Worm (Caenorhabditis elegans) whole organism, L1 larva: ENCODE data around the gene unc-1.

ENCODE experiments used
- Y116A8C.19 ChIP-seq: sonication (generic microtip); optimal IDR thresholded peaks from 2 replicates; lab custom pipeline; 2016; ENCODE audit warnings: missing compliant biosample characterization, missing genetic modification characterization, borderline replicate concordance
- aha-1 ChIP-seq: fragments of 150-350 bp; optimal IDR thresholded peaks from 2 replicates; lab custom pipeline; 2014; ENCODE audit warnings: missing biosample characterization, missing genetic modification characterization
- alr-1 ChIP-seq: fragments of 200-800 bp; sonication (Bioruptor generic); optimal IDR thresholded peaks from 2 replicates; lab custom pipeline; 2018; ENCODE audit warnings: borderline replicate concordance, mild to moderate bottlenecking, missing genetic modification characterization, missing compliant biosample characterization
- aly-2 ChIP-seq: fragments of 150-350 bp; optimal IDR thresholded peaks from 2 replicates; lab custom pipeline; 2014; ENCODE audit warnings: missing biosample characterization, missing genetic modification characterization
- ama-1 ChIP-seq: fragments of 150-350 bp; optimal IDR thresholded peaks from 2 replicates; lab custom pipeline; 2014
- ceh-88 ChIP-seq: fragments of 200-800 bp; sonication (Bioruptor generic); IDR thresholded peaks from 2 replicates; pipeline ENCODE4 v1.3.6; 2022; ENCODE audit warnings: missing genetic modification characterization, missing compliant biosample characterization
- ces-1 ChIP-seq: fragments of 150-350 bp; optimal IDR thresholded peaks from 2 replicates; lab custom pipeline; 2014; ENCODE audit warnings: missing biosample characterization, missing genetic modification reagents, missing genetic modification characterization
- dsc-1 ChIP-seq: sonication (generic microtip); optimal IDR thresholded peaks from 2 replicates; lab custom pipeline; 2016; ENCODE audit warnings: mild to moderate bottlenecking, missing genetic modification characterization, missing compliant biosample characterization
- efl-1 ChIP-seq, 4 experiments: fragments of 150-350 bp; optimal IDR thresholded peaks in 3 of 4; peaks in 1 of 4; 1 replicate in 1 of 4; 2 replicates in 3 of 4; lab custom pipeline; 2014; ENCODE audit warnings: missing biosample characterization in 2 of 4, missing genetic modification characterization in 2 of 4, missing genetic modification reagents in 2 of 4
- efl-3 ChIP-seq: fragments of 200-800 bp; sonication (Bioruptor generic); optimal IDR thresholded peaks from 2 replicates; lab custom pipeline; 2018; ENCODE audit warnings: mild to moderate bottlenecking, missing genetic modification characterization, missing compliant biosample characterization
- egl-13 ChIP-seq: sonication (generic microtip); optimal IDR thresholded peaks from 2 replicates; lab custom pipeline; 2016; ENCODE audit warnings: missing genotype, missing genetic modification reagents, missing genetic modification characterization, missing compliant biosample characterization
- egl-27 ChIP-seq, 2 experiments: fragments of 150-350 bp in 1 of 2; sonication (generic microtip); optimal IDR thresholded peaks; 3 replicates each; lab custom pipeline; 2017 to 2018; ENCODE audit warnings: missing biosample characterization in 2 of 2, missing genetic modification characterization in 2 of 2, missing genetic modification reagents in 2 of 2
- elt-3 ChIP-seq, 6 experiments: fragments of 150-350 bp in 1 of 6; sonication (generic microtip); optimal IDR thresholded peaks; 2 replicates each; lab custom pipeline; 2017 to 2018; ENCODE audit warnings: missing biosample characterization in 6 of 6, missing genetic modification characterization in 6 of 6, inconsistent platforms in 1 of 6
- fkh-10 ChIP-seq: sonication (generic microtip); optimal IDR thresholded peaks from 2 replicates; lab custom pipeline; 2017; ENCODE audit warnings: missing biosample characterization, missing genetic modification reagents, missing genetic modification characterization
- fkh-4 ChIP-seq: sonication (generic microtip); optimal IDR thresholded peaks from 2 replicates; lab custom pipeline; 2016; ENCODE audit warnings: missing compliant biosample characterization, missing genetic modification characterization, borderline replicate concordance
- hlh-17 ChIP-seq: fragments of 200-800 bp; sonication (Bioruptor generic); optimal IDR thresholded peaks from 2 replicates; lab custom pipeline; 2018; ENCODE audit warnings: missing genetic modification characterization, mild to moderate bottlenecking, missing compliant biosample characterization, moderate library complexity, borderline replicate concordance
- irx-1 ChIP-seq: sonication (generic microtip); optimal IDR thresholded peaks from 2 replicates; lab custom pipeline; 2016; ENCODE audit warnings: missing genetic modification characterization, missing compliant biosample characterization
- lin-14 ChIP-seq: fragments of 200-800 bp; sonication (Bioruptor generic); optimal IDR thresholded peaks from 2 replicates; lab custom pipeline; 2018; ENCODE audit warnings: mild to moderate bottlenecking, missing genetic modification characterization, moderate library complexity, missing compliant biosample characterization
- lin-15B ChIP-seq: fragments of 150-350 bp; sonication (generic microtip); optimal IDR thresholded peaks from 3 replicates; lab custom pipeline; 2014; ENCODE audit warnings: missing biosample characterization, missing genetic modification characterization
- lin-39 ChIP-seq: fragments of 150-350 bp; optimal IDR thresholded peaks from 2 replicates; lab custom pipeline; 2014; ENCODE audit warnings: missing biosample characterization, missing genetic modification reagents, missing genetic modification characterization
- lsy-2 ChIP-seq, 2 experiments: fragments of 150-350 bp; optimal IDR thresholded peaks; 2 replicates each; lab custom pipeline; 2014; ENCODE audit warnings: missing biosample characterization in 2 of 2, missing genetic modification characterization in 2 of 2
- mdl-1 ChIP-seq, 2 experiments: fragments of 150-350 bp; optimal IDR thresholded peaks; 2 replicates each; lab custom pipeline; 2014 to 2017; ENCODE audit warnings: missing biosample characterization in 2 of 2, missing genetic modification characterization in 2 of 2, inconsistent platforms in 1 of 2
- mef-2 ChIP-seq: fragments of 150-350 bp; optimal IDR thresholded peaks from 2 replicates; lab custom pipeline; 2014; ENCODE audit warnings: missing biosample characterization, missing genetic modification characterization
- mep-1 ChIP-seq: fragments of 150-350 bp; optimal IDR thresholded peaks from 2 replicates; lab custom pipeline; 2014; ENCODE audit warnings: missing biosample characterization, missing genetic modification characterization
- nhr-11 ChIP-seq: fragments of 150-350 bp; optimal IDR thresholded peaks from 2 replicates; lab custom pipeline; 2014; ENCODE audit warnings: missing biosample characterization, missing genetic modification characterization
- nhr-19 ChIP-seq: fragments of 200-800 bp; sonication (Bioruptor generic); conservative IDR thresholded peaks from 2 replicates; pipeline ENCODE4 v1.3.6; 2022; ENCODE audit warnings: missing genetic modification characterization, missing compliant biosample characterization
- nhr-20 ChIP-seq: sonication (generic microtip); optimal IDR thresholded peaks from 2 replicates; lab custom pipeline; 2016; ENCODE audit warnings: mild to moderate bottlenecking, missing genetic modification characterization, missing compliant biosample characterization
- nhr-28 ChIP-seq: fragments of 150-350 bp; optimal IDR thresholded peaks from 2 replicates; lab custom pipeline; 2014; ENCODE audit warnings: missing biosample characterization, missing genetic modification characterization
- nhr-47 ChIP-seq: sonication (generic microtip); optimal IDR thresholded peaks from 2 replicates; lab custom pipeline; 2016; ENCODE audit warnings: mild to moderate bottlenecking, missing genetic modification characterization, moderate library complexity, missing compliant biosample characterization
- nhr-71 ChIP-seq: sonication (generic microtip); optimal IDR thresholded peaks from 2 replicates; lab custom pipeline; 2016; ENCODE audit warnings: mild to moderate bottlenecking, missing genetic modification characterization, moderate library complexity, missing compliant biosample characterization
- nhr-76 ChIP-seq: sonication (generic microtip); optimal IDR thresholded peaks from 2 replicates; lab custom pipeline; 2017; ENCODE audit warnings: missing biosample characterization, missing genetic modification characterization
- nhr-77 ChIP-seq: fragments of 150-350 bp; optimal IDR thresholded peaks from 2 replicates; lab custom pipeline; 2014; ENCODE audit warnings: missing biosample characterization, missing genetic modification characterization
- nhr-84 ChIP-seq: sonication (generic microtip); optimal IDR thresholded peaks from 2 replicates; lab custom pipeline; 2017; ENCODE audit warnings: missing biosample characterization, missing genetic modification characterization
- nhr-90 ChIP-seq: sonication (generic microtip); optimal IDR thresholded peaks from 2 replicates; lab custom pipeline; 2016; ENCODE audit warnings: mild to moderate bottlenecking, missing genetic modification characterization, missing compliant biosample characterization; ENCODE audit not compliant: poor library complexity
- rnt-1 ChIP-seq: sonication (generic microtip); optimal IDR thresholded peaks from 2 replicates; lab custom pipeline; 2016; ENCODE audit warnings: mild to moderate bottlenecking, missing genetic modification characterization, moderate library complexity, missing compliant biosample characterization
- snpc-4 ChIP-seq: fragments of 150-350 bp; optimal IDR thresholded peaks from 2 replicates; lab custom pipeline; 2014; ENCODE audit warnings: missing biosample characterization, missing genetic modification characterization
- snu-23 ChIP-seq: sonication (generic microtip); optimal IDR thresholded peaks from 2 replicates; lab custom pipeline; 2016; ENCODE audit warnings: missing genetic modification characterization, missing compliant biosample characterization
- sox-4 ChIP-seq: sonication (generic microtip); optimal IDR thresholded peaks from 2 replicates; lab custom pipeline; 2016; ENCODE audit warnings: missing genetic modification characterization, missing compliant biosample characterization
- sptf-1 ChIP-seq: fragments of 150-350 bp; optimal IDR thresholded peaks from 2 replicates; lab custom pipeline; 2014; ENCODE audit warnings: missing biosample characterization, missing genetic modification characterization
- sup-37 ChIP-seq: fragments of 200-800 bp; sonication (Bioruptor generic); optimal IDR thresholded peaks from 2 replicates; lab custom pipeline; 2018; ENCODE audit warnings: mild to moderate bottlenecking, missing genetic modification characterization, missing compliant biosample characterization
- swsn-7 ChIP-seq: sonication (generic microtip); optimal IDR thresholded peaks from 2 replicates; lab custom pipeline; 2016; ENCODE audit warnings: missing genetic modification characterization, missing compliant biosample characterization
- tlp-1 ChIP-seq: fragments of 150-350 bp; optimal IDR thresholded peaks from 2 replicates; lab custom pipeline; 2014; ENCODE audit warnings: missing biosample characterization, missing genetic modification characterization
- unc-130 ChIP-seq: fragments of 150-350 bp; optimal IDR thresholded peaks from 2 replicates; lab custom pipeline; 2017; ENCODE audit warnings: missing biosample characterization, missing genetic modification characterization, inconsistent platforms
- zip-4 ChIP-seq: fragments of 200-800 bp; sonication (Bioruptor generic); optimal IDR thresholded peaks from 2 replicates; lab custom pipeline; 2018; ENCODE audit warnings: mild to moderate bottlenecking, missing genetic modification characterization, moderate library complexity, missing compliant biosample characterization
- ztf-11 ChIP-seq, 2 experiments: sonication (generic microtip); optimal IDR thresholded peaks; 2 replicates each; lab custom pipeline; 2016 to 2017; ENCODE audit warnings: missing genetic modification characterization in 2 of 2, missing biosample characterization in 1 of 2, missing compliant biosample characterization in 1 of 2
- ztf-4 ChIP-seq: fragments of 150-350 bp; optimal IDR thresholded peaks from 2 replicates; lab custom pipeline; 2014; ENCODE audit warnings: missing biosample characterization, missing genetic modification characterization

Gene unc-1

ce11 chrX:1108874-1109273 lies 46.6 kb upstream of the unc-1 start:
- TF ChIP-seq Y116A8C.19 (no peak), efl-1 (optimal IDR thresholded peaks at IDR 0.05; lab: Kevin White, UChicago) (no peak), efl-1 (GFP tag; optimal IDR thresholded peaks at IDR 0.05 in 1 of 2; lab: Kevin White, UChicago) (peak in 1 of 2 experiments; percentile 61), dsc-1 (tag; lab: Kevin White, UChicago) (no peak), snu-23 (GFP tag; lab: Kevin White, UChicago) (peak; percentile 7), irx-1 (tag; lab: Kevin White, UChicago) (no peak), ceh-88 (GFP tag; lab: Robert Waterston, UW) (no peak), lin-15B (tag; lab: Kevin White, UChicago) (no peak), nhr-90 (no peak), nhr-28 (tag; lab: Kevin White, UChicago) (no peak), swsn-7 (tag; lab: Kevin White, UChicago) (no peak), sox-4 (no peak), rnt-1 (peak; percentile 94), nhr-71 (tag; lab: Kevin White, UChicago) (peak; percentile 44), nhr-76 (no peak), lin-14 (peak; percentile 71), egl-13 (tag; lab: Kevin White, UChicago) (no peak), elt-3 (tag; optimal IDR thresholded peaks at IDR 0.05; lab: Kevin White, UChicago) (no peak), unc-130 (tag; lab: Kevin White, UChicago) (peak; percentile 24), tlp-1 (tag; lab: Kevin White, UChicago) (no peak), alr-1 (tag; lab: Kevin White, UChicago) (no peak), aha-1 (no peak), lin-39 (tag; lab: Kevin White, UChicago) (peak; percentile 74), ztf-11 (tag; optimal IDR thresholded peaks at IDR 0.05; lab: Kevin White, UChicago) (no peak), fkh-4 (tag; lab: Kevin White, UChicago) (no peak), lsy-2 (tag; optimal IDR thresholded peaks at IDR 0.05; lab: Kevin White, UChicago) (peak in 1 of 2 experiments; percentile 11), sptf-1 (tag; lab: Kevin White, UChicago) (no peak)

DNA sequence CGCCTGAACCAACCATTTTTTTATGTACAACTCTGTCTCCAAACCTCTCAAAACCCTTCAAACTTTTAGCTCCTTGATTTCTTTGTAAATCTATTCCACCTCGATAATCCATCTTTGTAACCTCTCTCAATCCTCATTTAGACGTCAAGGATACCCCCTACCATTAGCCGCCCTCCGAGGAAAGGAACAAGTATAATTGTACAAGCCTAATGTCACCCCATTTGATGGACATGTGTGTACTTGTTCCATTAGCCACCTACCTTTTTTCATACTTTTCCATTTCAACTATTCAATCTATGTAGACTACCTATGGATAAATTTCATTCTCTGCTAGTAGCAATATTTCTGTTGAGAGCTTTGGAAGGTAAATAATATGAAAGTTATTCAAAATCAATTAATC lies 45.5 kb upstream of the unc-1 start, which contains the start of gene C05D9.4:
TSS of gene C05D9.4 (plus strand) at position 301 of the 400 bp plus-strand sequence.
- no peak for TF ChIP-seq elt-3 (tag; optimal IDR thresholded peaks at IDR 0.05; lab: Kevin White, UChicago)
- TF ChIP-seq ama-1 (lab: Kevin White, UChicago), result no peak

DNA sequence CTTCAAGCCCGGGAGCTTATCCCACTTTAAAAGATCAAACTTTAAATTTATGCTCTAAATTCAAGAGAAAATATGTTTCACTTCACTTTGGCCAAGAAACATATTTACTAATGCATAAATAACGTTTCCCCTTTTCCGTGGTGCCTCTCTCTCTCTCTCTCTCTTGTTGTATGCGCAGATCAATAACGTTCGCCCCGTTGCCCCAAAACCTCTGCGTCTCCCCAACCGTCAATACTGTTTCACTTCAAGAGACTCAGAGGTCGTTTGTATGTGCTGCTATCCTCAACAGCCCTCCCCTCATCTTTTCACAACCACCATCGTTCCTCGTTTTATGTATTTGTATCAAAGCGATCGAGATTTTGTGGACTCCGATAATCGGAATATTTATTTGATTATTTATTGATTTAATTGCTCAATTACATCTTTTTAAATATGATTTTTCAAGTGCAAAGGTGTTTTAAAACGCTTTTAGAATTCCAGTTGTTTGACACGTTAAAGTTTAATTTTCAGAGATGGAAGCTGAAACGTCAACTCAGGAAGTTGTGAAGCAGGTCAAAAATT lies 41.5 kb upstream of the unc-1 start, which contains the start of gene ife-4:
TSS of gene ife-4 (plus strand) at position 511 of the 561 bp plus-strand sequence.
- TF ChIP-seq lsy-2 (tag; optimal IDR thresholded peaks at IDR 0.05; lab: Kevin White, UChicago), result peak in 1 of 2 experiments; percentile 13
- no peak for TF ChIP-seq nhr-90
- no peak for TF ChIP-seq egl-27 (tag; optimal IDR thresholded peaks at IDR 0.05; lab: Kevin White, UChicago)
- peak; percentile 43 for TF ChIP-seq swsn-7 (tag; lab: Kevin White, UChicago)
- TF ChIP-seq mep-1 (tag; lab: Kevin White, UChicago), result peak; percentile 76
- TF ChIP-seq zip-4 (GFP tag; lab: Kevin White, UChicago), result no peak
- TF ChIP-seq nhr-19 (GFP tag; lab: Robert Waterston, UW), result no peak
- TF ChIP-seq nhr-71 (tag; lab: Kevin White, UChicago), result peak; percentile 22
- TF ChIP-seq hlh-17 (GFP tag; lab: Kevin White, UChicago), result no peak
- TF ChIP-seq sox-4, result no peak
- TF ChIP-seq nhr-84, result no peak
- no peak for TF ChIP-seq nhr-76
- TF ChIP-seq ceh-88 (GFP tag; lab: Robert Waterston, UW), result no peak
- TF ChIP-seq dsc-1 (tag; lab: Kevin White, UChicago), result peak; percentile 9
- TF ChIP-seq ztf-11 (tag; optimal IDR thresholded peaks at IDR 0.05; lab: Kevin White, UChicago), result no peak
- peak; percentile 20 for TF ChIP-seq nhr-47 (tag; lab: Kevin White, UChicago)
- TF ChIP-seq lin-39 (tag; lab: Kevin White, UChicago), result no peak
- no peak for TF ChIP-seq unc-130 (tag; lab: Kevin White, UChicago)
- no peak for TF ChIP-seq rnt-1
- no peak for TF ChIP-seq nhr-11
- TF ChIP-seq nhr-20 (tag; lab: Kevin White, UChicago), result no peak
- no peak for TF ChIP-seq nhr-77
- no peak for TF ChIP-seq sup-37 (GFP tag; lab: Kevin White, UChicago)
- no peak for TF ChIP-seq aly-2 (tag; lab: Kevin White, UChicago)
- no peak for TF ChIP-seq efl-3 (GFP tag; lab: Kevin White, UChicago)
- no peak for TF ChIP-seq mdl-1 (tag; optimal IDR thresholded peaks at IDR 0.05; lab: Kevin White, UChicago)
- no peak for TF ChIP-seq ces-1 (GFP tag; lab: Kevin White, UChicago)
- no peak for TF ChIP-seq fkh-4 (tag; lab: Kevin White, UChicago)
- peak; percentile 43 for TF ChIP-seq snu-23 (GFP tag; lab: Kevin White, UChicago)
- no peak for TF ChIP-seq ztf-4
- no peak for TF ChIP-seq nhr-28 (tag; lab: Kevin White, UChicago)
- TF ChIP-seq mef-2 (tag; lab: Kevin White, UChicago), result no peak
- no peak for TF ChIP-seq fkh-10 (GFP tag; lab: Kevin White, UChicago)
- no peak for TF ChIP-seq snpc-4
